Worm (Caenorhabditis elegans) whole organism, early embryonic: ENCODE measurements around the gene C44B7.5.

Source experiments
- B0310.2 ChIP-seq: sonication (generic microtip); optimal IDR thresholded peaks from 2 replicates; lab custom pipeline; 2016; ENCODE audit warnings: mild to moderate bottlenecking, missing genetic modification characterization, missing compliant biosample characterization
- F13C5.2 ChIP-seq: sonication (generic microtip); optimal IDR thresholded peaks from 2 replicates; lab custom pipeline; 2017; ENCODE audit warnings: mild to moderate bottlenecking, missing genetic modification characterization, inconsistent platforms, missing compliant biosample characterization
- ama-1 ChIP-seq: fragments of 150-350 bp; optimal IDR thresholded peaks from 2 replicates; lab custom pipeline; 2014
- ceh-13 ChIP-seq: fragments of 200-800 bp; sonication (Bioruptor generic); optimal IDR thresholded peaks from 2 replicates; lab custom pipeline; 2018; ENCODE audit warnings: mild to moderate bottlenecking, missing genetic modification characterization, missing compliant biosample characterization
- ceh-36 ChIP-seq: sonication (generic microtip); optimal IDR thresholded peaks from 2 replicates; lab custom pipeline; 2016; ENCODE audit warnings: missing genetic modification characterization, inconsistent platforms, missing compliant biosample characterization
- flt-1 ChIP-seq: fragments of 200-800 bp; sonication (Bioruptor generic); IDR thresholded peaks from 2 replicates; pipeline ENCODE4 v1.3.6; 2022; ENCODE audit warnings: missing genetic modification characterization, missing compliant biosample characterization
- hmbx-1 ChIP-seq: sonication (generic microtip); optimal IDR thresholded peaks from 2 replicates; lab custom pipeline; 2016; ENCODE audit warnings: mild to moderate bottlenecking, missing genetic modification characterization, missing compliant biosample characterization
- sea-1 ChIP-seq: fragments of 200-800 bp; sonication (Bioruptor generic); conservative IDR thresholded peaks from 2 replicates; pipeline ENCODE4 v1.3.6; 2022; ENCODE audit warnings: missing genetic modification characterization, missing compliant biosample characterization
- tbx-11 ChIP-seq: fragments of 200-800 bp; sonication (Bioruptor generic); IDR thresholded peaks from 2 replicates; pipeline ENCODE4 v1.3.6; 2022; ENCODE audit warnings: missing genetic modification characterization, missing compliant biosample characterization
- tra-4 ChIP-seq: sonication (generic microtip); optimal IDR thresholded peaks from 2 replicates; lab custom pipeline; 2017; ENCODE audit warnings: missing genetic modification characterization, missing compliant biosample characterization

- TF ChIP-seq ceh-13 (GFP tag; lab: Kevin White, UChicago) (no peak), sea-1 (GFP tag; lab: Robert Waterston, UW) (no peak), flt-1 (GFP tag; lab: Robert Waterston, UW) (0 out of 2 replicates have a peak, but pooled peaks have one; percentile 30), tbx-11 (no peak), ama-1 (lab: Kevin White, UChicago) (no peak), F13C5.2 (no peak), hmbx-1 (tag; lab: Kevin White, UChicago) (no peak), tra-4 (tag; lab: Kevin White, UChicago) (no peak), ceh-36 (tag; lab: Kevin White, UChicago) (no peak), B0310.2 (tag; lab: Kevin White, UChicago) (no peak)
These were observed 36.9 kb downstream of the C44B7.5 start for ce11 chrII:6835500-6835899.
